Worm (Caenorhabditis elegans): Measurements from ENCODE around the gene rpl-15.

rpl-15 gene

ce11 chrIV:622989-623388 is 31.4 kb downstream of the rpl-15 start:
- no peak for TF ChIP-seq unc-62 (GFP tag; optimal IDR thresholded peaks at IDR 0.05)
- no peak for TF ChIP-seq ces-1 (GFP tag; optimal IDR thresholded peaks at IDR 0.05)
- no peak for TF ChIP-seq nhr-12 (tag; optimal IDR thresholded peaks at IDR 0.05)
- no peak for TF ChIP-seq nhr-237 (tag; optimal IDR thresholded peaks at IDR 0.05)
- no peak for TF ChIP-seq blmp-1 (tag; optimal IDR thresholded peaks at IDR 0.05)
- TF ChIP-seq ztf-11 (tag; optimal IDR thresholded peaks at IDR 0.05): no peak

ce11 chrIV:620324-620723 is 34.1 kb downstream of the rpl-15 start:
- TF ChIP-seq cnd-1 (tag; optimal IDR thresholded peaks at IDR 0.05) (peak; percentile 76), ztf-11 (tag; optimal IDR thresholded peaks at IDR 0.05) (peak; percentile 21), tbx-8 (GFP tag; optimal IDR thresholded peaks at IDR 0.05) (peak; percentile 72), zip-8 (tag; optimal IDR thresholded peaks at IDR 0.05) (no peak), elt-3 (tag; optimal IDR thresholded peaks at IDR 0.05) (no peak), mep-1 (tag; optimal IDR thresholded peaks at IDR 0.05) (peak; percentile 29), hlh-1 (tag; optimal IDR thresholded peaks at IDR 0.05) (no peak), unc-39 (tag; optimal IDR thresholded peaks at IDR 0.05) (no peak), elt-1 (tag; optimal IDR thresholded peaks at IDR 0.05; ENCODE audit: borderline replicate concordance, insufficient read depth) (no peak), nhr-28 (tag; optimal IDR thresholded peaks at IDR 0.05) (peak; percentile 20), ceh-83 (GFP tag; optimal IDR thresholded peaks at IDR 0.05) (peak; percentile 85), unc-62 (GFP tag; optimal IDR thresholded peaks at IDR 0.05) (peak; percentile 5), snpc-4 (tag; optimal IDR thresholded peaks at IDR 0.05) (no peak), flh-1 (GFP tag; optimal IDR thresholded peaks at IDR 0.05) (peak; percentile 70), pha-4 (tag; optimal IDR thresholded peaks at IDR 0.05) (peak; percentile 26), sptf-1 (tag; optimal IDR thresholded peaks at IDR 0.05) (peak; percentile 91), mls-2 (tag; optimal IDR thresholded peaks at IDR 0.05) (peak; percentile 78), blmp-1 (tag; optimal IDR thresholded peaks at IDR 0.05) (no peak), lin-32 (GFP tag; optimal IDR thresholded peaks at IDR 0.05) (peak; percentile 81), nhr-76 (tag; optimal IDR thresholded peaks at IDR 0.05) (no peak), ces-1 (GFP tag; optimal IDR thresholded peaks at IDR 0.05) (peak; percentile 28), lsy-2 (tag; optimal IDR thresholded peaks at IDR 0.05) (peak; percentile 2), nhr-12 (tag; optimal IDR thresholded peaks at IDR 0.05) (no peak), ceh-43 (GFP tag; optimal IDR thresholded peaks at IDR 0.05) (peak; percentile 74), mab-5 (tag; optimal IDR thresholded peaks at IDR 0.05) (no peak), sem-2 (GFP tag; optimal IDR thresholded peaks at IDR 0.05) (peak; percentile 61), drap-1 (GFP tag; optimal IDR thresholded peaks at IDR 0.05) (peak; percentile 82), nhr-2 (tag; optimal IDR thresholded peaks at IDR 0.05) (no peak), ham-2 (GFP tag; optimal IDR thresholded peaks at IDR 0.05) (peak; percentile 68), M03D4.4 (tag; optimal IDR thresholded peaks at IDR 0.05) (peak; percentile 86), nhr-237 (tag; optimal IDR thresholded peaks at IDR 0.05) (peak; percentile 8), lin-13 (tag; optimal IDR thresholded peaks at IDR 0.05) (no peak), unc-120 (tag; optimal IDR thresholded peaks at IDR 0.05; ENCODE audit: poor library complexity, severe bottlenecking) (peak; percentile 76), ceh-39 (tag; optimal IDR thresholded peaks at IDR 0.05) (no peak), bed-3 (GFP tag; optimal IDR thresholded peaks at IDR 0.05) (peak; percentile 69)

- TF ChIP-seq nhr-237 (tag; optimal IDR thresholded peaks at IDR 0.05) (no peak), blmp-1 (tag; optimal IDR thresholded peaks at IDR 0.05) (no peak), ceh-39 (tag; optimal IDR thresholded peaks at IDR 0.05) (no peak), hlh-1 (tag; optimal IDR thresholded peaks at IDR 0.05) (no peak), lin-13 (tag; optimal IDR thresholded peaks at IDR 0.05) (no peak), zip-8 (tag; optimal IDR thresholded peaks at IDR 0.05) (no peak), unc-120 (tag; optimal IDR thresholded peaks at IDR 0.05; ENCODE audit: poor library complexity, severe bottlenecking) (no peak), nhr-76 (tag; optimal IDR thresholded peaks at IDR 0.05) (no peak), drap-1 (GFP tag; optimal IDR thresholded peaks at IDR 0.05) (no peak), lin-32 (GFP tag; optimal IDR thresholded peaks at IDR 0.05) (no peak), sptf-1 (tag; optimal IDR thresholded peaks at IDR 0.05) (no peak), flh-1 (GFP tag; optimal IDR thresholded peaks at IDR 0.05) (no peak), bed-3 (GFP tag; optimal IDR thresholded peaks at IDR 0.05) (no peak), nhr-12 (tag; optimal IDR thresholded peaks at IDR 0.05) (no peak), nhr-2 (tag; optimal IDR thresholded peaks at IDR 0.05) (no peak), mep-1 (tag; optimal IDR thresholded peaks at IDR 0.05) (no peak)
Observed at ce11 chrIV:619766-620165, 34.6 kb downstream of the rpl-15 start.

ce11 chrIV:615244-615643 is 39.1 kb downstream of the rpl-15 start, which contains the start of gene C18H7.1:
Gene C18H7.1, plus strand, starts transcription at chrIV:615544.
- TF ChIP-seq ceh-83 (GFP tag; optimal IDR thresholded peaks at IDR 0.05) (no peak), mls-2 (tag; optimal IDR thresholded peaks at IDR 0.05) (no peak), M03D4.4 (tag; optimal IDR thresholded peaks at IDR 0.05) (no peak), nhr-237 (tag; optimal IDR thresholded peaks at IDR 0.05) (no peak), lin-13 (tag; optimal IDR thresholded peaks at IDR 0.05) (no peak), blmp-1 (tag; optimal IDR thresholded peaks at IDR 0.05) (no peak), ces-1 (GFP tag; optimal IDR thresholded peaks at IDR 0.05) (no peak), pha-4 (tag; optimal IDR thresholded peaks at IDR 0.05) (no peak), nhr-28 (tag; optimal IDR thresholded peaks at IDR 0.05) (no peak), unc-62 (GFP tag; optimal IDR thresholded peaks at IDR 0.05) (no peak), drap-1 (GFP tag; optimal IDR thresholded peaks at IDR 0.05) (no peak), ztf-11 (tag; optimal IDR thresholded peaks at IDR 0.05) (no peak), zip-8 (tag; optimal IDR thresholded peaks at IDR 0.05) (no peak)

Data from whole organism, mixed stage, embryonic.